Worm (Caenorhabditis elegans) whole organism, L2 larva: ENCODE results near the gene ZK1290.13.
A peak's percentile ranks its signal among the peaks of the same experiment; 100 is the strongest.

Experiments used
- C34F6.9 ChIP-seq: fragments of 150-350 bp; optimal IDR thresholded peaks from 2 replicates; lab custom pipeline; 2014; ENCODE audit warnings: missing biosample characterization, missing genetic modification characterization
- alr-1 ChIP-seq: fragments of 150-350 bp; optimal IDR thresholded peaks from 2 replicates; lab custom pipeline; 2014; ENCODE audit warnings: missing biosample characterization, missing genetic modification characterization
- ama-1 ChIP-seq: fragments of 150-350 bp; optimal IDR thresholded peaks from 2 replicates; lab custom pipeline; 2018; ENCODE audit warnings: inconsistent platforms
- blmp-1 ChIP-seq: sonication (generic microtip); optimal IDR thresholded peaks from 2 replicates; lab custom pipeline; 2017; ENCODE audit warnings: missing genetic modification characterization, mild to moderate bottlenecking, missing compliant biosample characterization, antibody characterized with exemption, moderate library complexity; ENCODE audit not compliant: insufficient read depth
- ceh-16 ChIP-seq: fragments of 150-350 bp; optimal IDR thresholded peaks from 2 replicates; lab custom pipeline; 2014; ENCODE audit warnings: missing biosample characterization, missing genetic modification characterization
- crh-2 ChIP-seq: sonication (generic microtip); optimal IDR thresholded peaks from 2 replicates; lab custom pipeline; 2017; ENCODE audit warnings: missing biosample characterization, missing genetic modification characterization
- elt-1 ChIP-seq: fragments of 150-350 bp; optimal IDR thresholded peaks from 2 replicates; lab custom pipeline; 2014; ENCODE audit warnings: missing biosample characterization, missing genetic modification characterization
- elt-3 ChIP-seq: sonication (generic microtip); optimal IDR thresholded peaks from 2 replicates; lab custom pipeline; 2017; ENCODE audit warnings: missing biosample characterization, missing genetic modification characterization
- gmeb-1 ChIP-seq: fragments of 150-350 bp; optimal IDR thresholded peaks from 2 replicates; lab custom pipeline; 2014; ENCODE audit warnings: missing biosample characterization, missing genetic modification characterization
- lin-11 ChIP-seq: fragments of 150-350 bp; sonication (generic microtip); optimal IDR thresholded peaks from 2 replicates; lab custom pipeline; 2014; ENCODE audit warnings: missing biosample characterization, missing genetic modification characterization, inconsistent platforms, mixed read lengths
- lin-13 ChIP-seq: fragments of 150-350 bp; optimal IDR thresholded peaks from 2 replicates; lab custom pipeline; 2014; ENCODE audit warnings: missing biosample characterization, missing genetic modification reagents, missing genetic modification characterization
- lin-39 ChIP-seq: fragments of 150-350 bp; optimal IDR thresholded peaks from 2 replicates; lab custom pipeline; 2014; ENCODE audit warnings: missing biosample characterization, missing genetic modification reagents, missing genetic modification characterization
- lsy-2 ChIP-seq, 2 experiments: fragments of 150-350 bp in 1 of 2; sonication (generic microtip) in 1 of 2; optimal IDR thresholded peaks; 2 replicates each; lab custom pipeline; 2014 to 2017; ENCODE audit warnings: missing biosample characterization in 2 of 2, missing genetic modification characterization in 2 of 2
- mab-5 ChIP-seq: fragments of 150-350 bp; optimal IDR thresholded peaks from 2 replicates; lab custom pipeline; 2014; ENCODE audit warnings: missing biosample characterization, missing genetic modification characterization
- mbf-1 ChIP-seq: sonication (generic microtip); optimal IDR thresholded peaks from 2 replicates; lab custom pipeline; 2017; ENCODE audit warnings: missing biosample characterization, missing genetic modification characterization
- nhr-11 ChIP-seq: fragments of 150-350 bp; optimal IDR thresholded peaks from 2 replicates; lab custom pipeline; 2014; ENCODE audit warnings: missing biosample characterization, missing genetic modification characterization
- nhr-12 ChIP-seq: fragments of 150-350 bp; optimal IDR thresholded peaks from 2 replicates; lab custom pipeline; 2014; ENCODE audit warnings: missing biosample characterization, missing genetic modification characterization
- nhr-129 ChIP-seq: fragments of 150-350 bp; optimal IDR thresholded peaks from 2 replicates; lab custom pipeline; 2014; ENCODE audit warnings: missing biosample characterization, missing genetic modification characterization
- nhr-21 ChIP-seq: fragments of 150-350 bp; optimal IDR thresholded peaks from 2 replicates; lab custom pipeline; 2014; ENCODE audit warnings: missing biosample characterization, missing genetic modification characterization
- nhr-25 ChIP-seq: fragments of 150-350 bp; sonication (generic microtip); optimal IDR thresholded peaks from 3 replicates; lab custom pipeline; 2014; ENCODE audit warnings: missing biosample characterization, missing genetic modification characterization
- nhr-6 ChIP-seq: fragments of 150-350 bp; optimal IDR thresholded peaks from 2 replicates; lab custom pipeline; 2014; ENCODE audit warnings: missing biosample characterization, missing genetic modification characterization
- nhr-77 ChIP-seq: fragments of 150-350 bp; optimal IDR thresholded peaks from 2 replicates; lab custom pipeline; 2014; ENCODE audit warnings: missing biosample characterization, missing genetic modification characterization
- sem-4 ChIP-seq: fragments of 150-350 bp; optimal IDR thresholded peaks from 2 replicates; lab custom pipeline; 2014; ENCODE audit warnings: missing biosample characterization, missing genetic modification reagents, missing genetic modification characterization
- skn-1 ChIP-seq: sonication (generic microtip); optimal IDR thresholded peaks from 2 replicates; lab custom pipeline; 2017; ENCODE audit warnings: missing biosample characterization, missing genetic modification characterization
- sma-3 ChIP-seq: sonication (generic microtip); optimal IDR thresholded peaks from 2 replicates; lab custom pipeline; 2016; ENCODE audit warnings: missing genetic modification reagents, missing genetic modification characterization, missing compliant biosample characterization
- sma-9 ChIP-seq, 2 experiments: fragments of 150-350 bp in 1 of 2; sonication (generic microtip) in 1 of 2; optimal IDR thresholded peaks; 2 replicates each; lab custom pipeline; 2014 to 2016; ENCODE audit warnings: missing genetic modification characterization in 2 of 2, mild to moderate bottlenecking in 1 of 2, missing biosample characterization in 1 of 2, missing compliant biosample characterization in 1 of 2, missing genetic modification reagents in 1 of 2, moderate library complexity in 1 of 2
- unc-55 ChIP-seq: fragments of 150-350 bp; sonication (generic microtip); optimal IDR thresholded peaks from 3 replicates; lab custom pipeline; 2014; ENCODE audit warnings: missing biosample characterization, missing genetic modification reagents, missing genetic modification characterization
- unc-62 ChIP-seq: fragments of 150-350 bp; optimal IDR thresholded peaks from 2 replicates; lab custom pipeline; 2014; ENCODE audit warnings: missing biosample characterization, missing genetic modification reagents, missing genetic modification characterization
- zag-1 ChIP-seq: fragments of 150-350 bp; optimal IDR thresholded peaks from 2 replicates; lab custom pipeline; 2014; ENCODE audit warnings: missing biosample characterization, missing genetic modification characterization
- ztf-1 ChIP-seq: fragments of 200-800 bp; sonication (Bioruptor generic); conservative IDR thresholded peaks from 2 replicates; pipeline ENCODE4 v1.3.6; 2022; ENCODE audit warnings: missing genetic modification characterization, missing compliant biosample characterization

Gene ZK1290.13

DNA sequence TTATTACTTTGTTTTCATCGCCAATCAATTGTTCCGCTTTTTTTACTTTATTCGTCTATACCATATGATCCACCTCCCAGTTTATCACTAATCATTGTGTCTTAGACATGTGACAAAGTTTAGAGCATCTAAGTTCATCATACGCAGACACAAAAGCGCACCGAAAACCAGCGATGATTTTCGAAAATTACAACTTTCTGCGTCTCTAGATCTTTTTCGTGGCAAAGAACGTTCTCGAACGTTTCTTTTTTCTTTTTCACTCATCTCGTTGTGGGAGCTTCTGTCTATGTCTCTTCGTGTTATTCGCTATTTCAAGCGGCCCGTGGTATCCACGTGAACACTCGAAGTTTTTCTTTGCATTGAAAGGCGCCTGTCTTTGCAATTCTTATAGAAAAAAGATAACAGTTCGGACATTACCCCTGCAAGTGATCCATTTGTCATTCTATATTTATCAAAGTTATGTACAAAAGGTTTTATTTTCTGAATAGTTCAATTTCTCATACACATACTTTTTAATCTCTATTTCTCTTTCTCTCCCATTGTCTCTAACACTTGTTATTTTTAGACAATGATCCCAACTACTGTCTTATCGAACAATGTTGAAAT is 5.6 kb upstream of the ZK1290.13 start, which contains the start of gene ZK1290.5 (continued):
- peak; percentile 27 for TF ChIP-seq mab-5 (tag; lab: Kevin White, UChicago)
- TF ChIP-seq elt-1 (tag; lab: Kevin White, UChicago): no peak
- peak; percentile 28 to 89 for TF ChIP-seq lsy-2 (tag; optimal IDR thresholded peaks at IDR 0.05; lab: Kevin White, UChicago)
- TF ChIP-seq elt-3 (tag; lab: Kevin White, UChicago): no peak
- TF ChIP-seq ztf-1 (GFP tag; lab: Robert Waterston, UW): no peak
- TF ChIP-seq skn-1 (tag; lab: Kevin White, UChicago): peak; percentile 62
- TF ChIP-seq, all 48 proteins: peak for 26

DNA sequence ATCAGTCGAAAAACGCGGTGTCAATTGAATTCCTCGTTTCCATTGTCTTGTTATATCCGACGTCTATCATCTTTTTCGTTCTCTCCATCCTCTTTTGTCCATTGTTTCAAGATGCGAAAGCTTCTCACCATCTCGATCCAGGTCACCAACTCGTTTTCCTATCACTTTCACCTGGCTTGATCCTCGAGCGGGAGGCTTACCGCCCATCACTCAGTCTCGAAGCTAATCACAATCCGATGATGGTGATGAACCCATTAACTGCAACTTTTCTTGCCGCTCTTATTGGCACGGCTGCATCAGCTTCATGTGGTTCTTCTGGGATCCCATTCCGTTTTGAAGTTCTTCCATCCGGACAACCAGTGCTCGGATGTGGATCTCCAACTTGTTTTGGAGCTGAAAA is 3.9 kb upstream of the ZK1290.13 start, which contains the start of gene wrt-1:
Gene wrt-1, plus strand, starts transcription at position 53 of the 400 bp plus-strand sequence.
- no peak for TF ChIP-seq lin-39 (tag; lab: Kevin White, UChicago)
- peak; percentile 5 for TF ChIP-seq blmp-1
- no peak for TF ChIP-seq alr-1 (tag; lab: Kevin White, UChicago)
- TF ChIP-seq nhr-21 (tag; lab: Kevin White, UChicago): peak; percentile 12
- TF ChIP-seq, all 48 proteins: peak for 2

DNA sequence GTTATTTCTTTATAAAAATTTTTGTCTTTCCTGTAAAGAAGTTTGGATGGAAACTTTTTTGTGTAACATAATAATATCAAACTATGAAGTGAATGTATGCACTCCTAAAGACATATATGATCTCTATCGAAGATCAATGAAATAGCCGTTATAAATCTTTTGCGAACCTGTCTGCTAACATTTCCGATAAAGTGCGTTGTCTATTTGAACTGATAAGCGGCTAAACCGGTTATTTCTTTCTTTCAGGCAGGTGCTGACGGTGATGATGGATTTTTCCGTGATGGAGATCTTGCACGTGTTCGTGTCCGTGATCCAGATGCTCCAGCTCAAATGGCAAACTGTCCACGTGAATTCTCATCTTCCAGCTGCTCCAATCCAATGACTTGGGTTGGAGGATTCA is 3.3 kb upstream of the ZK1290.13 start:
- TF ChIP-seq sma-9 (GFP tag; optimal IDR thresholded peaks at IDR 0.05; lab: Kevin White, UChicago) (peak; percentile 54), sma-9 (tag; optimal IDR thresholded peaks at IDR 0.05; lab: Kevin White, UChicago) (no peak), zag-1 (tag; lab: Kevin White, UChicago) (no peak), nhr-25 (peak; percentile 29), nhr-21 (tag; lab: Kevin White, UChicago) (peak; percentile 51), ceh-16 (no peak)
- TF ChIP-seq, all 48 proteins: peak for 3

DNA sequence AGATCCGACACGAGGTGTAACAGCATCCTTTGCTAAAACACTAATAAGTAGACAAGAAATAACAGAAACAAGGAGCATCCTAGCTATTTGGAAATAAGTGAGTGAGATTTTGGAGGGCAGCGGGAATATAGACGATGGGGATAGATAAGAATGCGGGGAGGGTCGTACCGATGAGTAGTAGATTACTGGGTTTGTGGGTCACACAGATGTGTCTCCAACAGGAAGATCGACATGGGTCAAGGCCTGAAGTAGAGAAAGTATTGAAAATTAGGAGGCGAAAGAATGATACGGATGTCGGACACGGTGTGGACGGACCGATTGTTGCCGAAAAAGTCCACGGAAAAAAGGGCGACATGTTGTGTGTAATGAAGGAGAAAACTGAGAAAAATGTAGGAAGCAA is 437 bp upstream of the ZK1290.13 start, which contains the start of gene wrt-10:
Gene wrt-10, minus strand, starts transcription at position 195 of the 400 bp plus-strand sequence.
- no peak for TF ChIP-seq nhr-77 (tag; lab: Kevin White, UChicago)
- TF ChIP-seq ztf-1 (GFP tag; lab: Robert Waterston, UW): no peak
- no peak for TF ChIP-seq gmeb-1 (tag; lab: Kevin White, UChicago)
- no peak for TF ChIP-seq unc-62
- TF ChIP-seq sma-9 (GFP tag; optimal IDR thresholded peaks at IDR 0.05; lab: Kevin White, UChicago): peak; percentile 23
- no peak for TF ChIP-seq sma-9 (tag; optimal IDR thresholded peaks at IDR 0.05; lab: Kevin White, UChicago)
- peak; percentile 53 for TF ChIP-seq elt-1 (tag; lab: Kevin White, UChicago)
- peak; percentile 44 for TF ChIP-seq ceh-16
- TF ChIP-seq alr-1 (tag; lab: Kevin White, UChicago): no peak
- TF ChIP-seq sem-4 (tag; lab: Kevin White, UChicago): no peak

DNA sequence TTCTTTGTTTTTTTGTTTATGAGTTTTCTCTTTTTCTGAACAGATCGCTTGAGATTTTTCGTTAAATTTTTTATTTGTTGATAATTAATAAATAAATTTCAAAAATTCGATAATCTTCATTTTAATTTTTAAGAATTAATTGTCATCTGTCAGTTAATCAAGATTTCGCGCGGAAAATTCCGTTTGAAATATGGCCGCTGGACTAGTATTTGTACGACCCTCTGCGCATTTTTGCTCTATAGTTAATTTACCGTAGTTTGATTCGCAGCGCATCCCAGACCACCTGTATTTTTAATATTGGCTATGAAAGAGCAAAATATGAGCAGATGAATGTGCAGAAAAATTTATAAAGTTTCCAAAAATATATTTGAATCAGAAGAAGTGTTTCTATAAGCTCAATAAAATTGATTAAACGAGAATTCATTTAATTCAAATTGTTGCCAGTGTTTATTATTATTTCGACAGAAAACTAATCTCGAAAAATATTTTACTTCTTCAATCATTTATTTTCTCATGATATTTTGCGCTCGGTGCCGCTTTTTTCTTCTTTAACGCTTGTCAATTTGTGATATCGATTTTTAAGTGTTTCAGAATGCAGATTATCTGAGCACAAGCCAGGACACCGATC is 2.9 kb downstream of the ZK1290.13 start, which contains the start of gene nfi-1:
Gene nfi-1, plus strand, starts transcription at position 578 of the 628 bp plus-strand sequence.
- TF ChIP-seq sma-9 (GFP tag; optimal IDR thresholded peaks at IDR 0.05; lab: Kevin White, UChicago) (peak; percentile 62), sma-9 (tag; optimal IDR thresholded peaks at IDR 0.05; lab: Kevin White, UChicago) (no peak), C34F6.9 (tag; lab: Kevin White, UChicago) (peak; percentile 70), nhr-11 (tag; lab: Kevin White, UChicago) (no peak), gmeb-1 (tag; lab: Kevin White, UChicago) (peak; percentile 27), nhr-129 (peak; percentile 45), lin-13 (GFP tag; lab: Kevin White, UChicago) (peak; percentile 32), unc-55 (peak; percentile 59), lin-39 (tag; lab: Kevin White, UChicago) (no peak), ceh-16 (no peak), lin-11 (tag; lab: Kevin White, UChicago) (no peak), nhr-12 (no peak), lsy-2 (tag; optimal IDR thresholded peaks at IDR 0.05; lab: Kevin White, UChicago) (peak; percentile 3 to 95), mbf-1 (tag; lab: Kevin White, UChicago) (no peak), crh-2 (tag; lab: Kevin White, UChicago) (peak; percentile 36), sma-3 (GFP tag; lab: Kevin White, UChicago) (peak; percentile 18), ama-1 (no peak), nhr-6 (tag; lab: Kevin White, UChicago) (no peak), elt-1 (tag; lab: Kevin White, UChicago) (no peak)
